Worm (Caenorhabditis elegans) whole organism, midembryonic: ENCODE data around the gene lin-39.

Source experiments
- cog-1 ChIP-seq: sonication (generic microtip); optimal IDR thresholded peaks from 2 replicates; lab custom pipeline; 2016; ENCODE audit warnings: missing genetic modification characterization, missing compliant biosample characterization
- flt-1 ChIP-seq: fragments of 200-800 bp; sonication (Bioruptor generic); IDR thresholded peaks from 2 replicates; pipeline ENCODE4 v1.3.6; 2022; ENCODE audit warnings: missing genetic modification characterization, missing compliant biosample characterization
- med-1 ChIP-seq: sonication (generic microtip); optimal IDR thresholded peaks from 2 replicates; lab custom pipeline; 2017; ENCODE audit warnings: missing genetic modification characterization, mild to moderate bottlenecking, missing compliant biosample characterization, antibody characterized with exemption, missing genetic modification reagents; ENCODE audit not compliant: insufficient read depth
- ref-1 ChIP-seq: fragments of 200-800 bp; sonication (Bioruptor generic); conservative IDR thresholded peaks from 2 replicates; pipeline ENCODE4 v1.3.6; 2022; ENCODE audit warnings: missing genetic modification reagents, missing genetic modification characterization, missing compliant biosample characterization
- tab-1 ChIP-seq: fragments of 200-800 bp; sonication (Bioruptor generic); IDR thresholded peaks from 2 replicates; pipeline ENCODE4 v1.3.6; 2022; ENCODE audit warnings: missing genetic modification characterization, missing compliant biosample characterization
- ztf-23 ChIP-seq: fragments of 200-800 bp; sonication (Bioruptor generic); IDR thresholded peaks from 2 replicates; pipeline ENCODE4 v1.3.6; 2022; ENCODE audit warnings: missing genetic modification reagents, missing genetic modification characterization, missing compliant biosample characterization

DNA sequence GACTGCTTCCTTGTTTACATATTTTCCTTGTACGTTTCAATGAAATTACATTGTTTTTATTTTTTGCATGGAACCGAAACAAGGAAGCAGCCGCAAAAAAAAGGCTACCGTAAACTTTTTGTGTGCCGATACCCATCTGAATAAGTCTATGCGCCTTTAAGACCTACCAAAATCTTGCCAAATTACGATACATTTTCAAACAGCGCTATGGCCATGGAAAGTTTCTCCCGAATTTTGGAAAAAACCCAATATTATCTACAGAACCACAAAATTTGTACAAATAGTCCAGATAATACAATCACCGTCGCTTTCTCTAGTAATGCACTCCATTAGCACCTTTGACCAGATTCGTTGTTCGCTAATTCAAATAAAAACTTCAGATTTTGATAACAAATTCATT lies 35.3 kb upstream of the lin-39 start:
- no peak for TF ChIP-seq flt-1
- no peak for TF ChIP-seq ref-1
- TF ChIP-seq tab-1 = no peak
- TF ChIP-seq cog-1 (tag; lab: Kevin White, UChicago) = no peak
- TF ChIP-seq med-1 = no peak
- no peak for TF ChIP-seq ztf-23 (GFP tag; lab: Robert Waterston, UW)
